Fruit fly (Drosophila melanogaster) whole organism, embryonic: Measurements from ENCODE around the gene CG7054.

ENCODE experiments used
- Atf6 ChIP-seq: fragments of 200-800 bp; sonication (Bioruptor generic); IDR thresholded peaks from 2 replicates; pipeline ENCODE4 v1.3.6; 2022; ENCODE audit warnings: missing biosample characterization, missing genetic modification characterization
- B-H1 ChIP-seq: fragments of 200-800 bp; sonication (Bioruptor generic); IDR thresholded peaks from 3 replicates; pipeline ENCODE4 v1.3.6; 2022; ENCODE audit warnings: missing biosample characterization, missing genetic modification characterization
- CG10209 ChIP-seq: fragments of 200-800 bp; sonication (Bioruptor generic); optimal IDR thresholded peaks from 3 replicates; lab custom pipeline; 2017; ENCODE audit warnings: missing biosample characterization, mild to moderate bottlenecking, missing genetic modification characterization, missing genetic modification reagents
- CG10431 ChIP-seq: fragments of 200-800 bp; sonication (Bioruptor generic); optimal IDR thresholded peaks from 3 replicates; lab custom pipeline; 2018; ENCODE audit warnings: missing biosample characterization, mild to moderate bottlenecking, missing genetic modification characterization
- CG10979 ChIP-seq: fragments of 200-800 bp; sonication (Bioruptor generic); optimal IDR thresholded peaks from 2 replicates; lab custom pipeline; 2018; ENCODE audit warnings: missing biosample characterization, mild to moderate bottlenecking, missing genetic modification characterization, moderate library complexity
- CG11247 ChIP-seq: fragments of 200-800 bp; sonication (Bioruptor generic); IDR thresholded peaks from 2 replicates; pipeline ENCODE4 v1.3.6; 2022; ENCODE audit warnings: missing biosample characterization, missing genetic modification characterization
- CG11504 ChIP-seq: fragments of 200-800 bp; sonication (Bioruptor generic); optimal IDR thresholded peaks from 3 replicates; lab custom pipeline; 2019; ENCODE audit warnings: missing biosample characterization, mild to moderate bottlenecking, missing genetic modification characterization, moderate library complexity
- CG11560 ChIP-seq: fragments of 200-800 bp; sonication (Bioruptor generic); IDR thresholded peaks from 3 replicates; pipeline ENCODE4 v1.3.6; 2022; ENCODE audit warnings: missing biosample characterization, missing genetic modification characterization
- CG11696 ChIP-seq: fragments of 200-800 bp; sonication (Bioruptor generic); IDR thresholded peaks from 2 replicates; pipeline ENCODE4 v1.3.6; 2022; ENCODE audit warnings: missing biosample characterization, missing genetic modification characterization
- CG15479 ChIP-seq: fragments of 200-800 bp; sonication (Bioruptor generic); optimal IDR thresholded peaks from 3 replicates; lab custom pipeline; 2019; ENCODE audit warnings: missing biosample characterization, mild to moderate bottlenecking, missing genetic modification characterization, moderate library complexity
- CG16863 ChIP-seq: fragments of 200-800 bp; sonication (Bioruptor generic); optimal IDR thresholded peaks from 3 replicates; lab custom pipeline; 2016; ENCODE audit warnings: missing biosample characterization, missing genetic modification characterization
- CG17328 ChIP-seq: fragments of 200-800 bp; sonication (Bioruptor generic); IDR thresholded peaks from 2 replicates; pipeline ENCODE4 v1.3.6; 2022; ENCODE audit warnings: missing biosample characterization, missing genetic modification characterization
- CG17359 ChIP-seq: fragments of 200-800 bp; sonication (Bioruptor generic); optimal IDR thresholded peaks from 3 replicates; lab custom pipeline; 2018; ENCODE audit warnings: missing biosample characterization, mild to moderate bottlenecking, missing genetic modification characterization, moderate library complexity
- CG17385 ChIP-seq: fragments of 200-800 bp; sonication (Bioruptor generic); optimal IDR thresholded peaks from 3 replicates; lab custom pipeline; 2018; ENCODE audit warnings: missing biosample characterization, mild to moderate bottlenecking, missing genetic modification characterization
- CG17912 ChIP-seq: fragments of 200-800 bp; sonication (Bioruptor generic); optimal IDR thresholded peaks from 2 replicates; lab custom pipeline; 2018; ENCODE audit warnings: missing biosample characterization, mild to moderate bottlenecking, missing genetic modification characterization
- CG2120 ChIP-seq: fragments of 200-800 bp; sonication (Bioruptor generic); optimal IDR thresholded peaks from 3 replicates; lab custom pipeline; 2016; ENCODE audit warnings: missing biosample characterization, missing genetic modification characterization
- CG2199 ChIP-seq: fragments of 200-800 bp; sonication (Bioruptor generic); IDR thresholded peaks from 3 replicates; pipeline ENCODE4 v1.3.6; 2022; ENCODE audit warnings: missing biosample characterization, missing genetic modification characterization
- CG2678 ChIP-seq: fragments of 200-800 bp; sonication (Bioruptor generic); optimal IDR thresholded peaks from 3 replicates; lab custom pipeline; 2019; ENCODE audit warnings: missing biosample characterization, mild to moderate bottlenecking, missing genetic modification characterization, moderate library complexity
- CG2889 ChIP-seq: fragments of 200-800 bp; sonication (Bioruptor generic); IDR thresholded peaks from 3 replicates; pipeline ENCODE4 v1.3.6; 2022; ENCODE audit warnings: missing biosample characterization, missing genetic modification characterization
- CG3995 ChIP-seq: fragments of 200-800 bp; sonication (Bioruptor generic); optimal IDR thresholded peaks from 3 replicates; lab custom pipeline; 2016; ENCODE audit warnings: missing biosample characterization, missing genetic modification characterization
- CG43689 ChIP-seq: fragments of 200-800 bp; sonication (Bioruptor generic); IDR thresholded peaks from 2 replicates; pipeline ENCODE4 v1.3.6; 2022; ENCODE audit warnings: missing biosample characterization, missing genetic modification characterization
- CG4404 ChIP-seq: fragments of 200-800 bp; sonication (Bioruptor generic); IDR thresholded peaks from 2 replicates; pipeline ENCODE4 v1.3.6; 2022; ENCODE audit warnings: missing biosample characterization, missing genetic modification characterization
- CG4820 ChIP-seq: fragments of 200-800 bp; sonication (Bioruptor generic); optimal IDR thresholded peaks from 3 replicates; lab custom pipeline; 2016; ENCODE audit warnings: missing biosample characterization, missing genetic modification characterization
- CG8089 ChIP-seq: fragments of 200-800 bp; sonication (Bioruptor generic); optimal IDR thresholded peaks from 3 replicates; lab custom pipeline; 2016; ENCODE audit warnings: missing biosample characterization, missing genetic modification characterization
- CG9727 ChIP-seq: fragments of 200-800 bp; sonication (Bioruptor generic); optimal IDR thresholded peaks from 3 replicates; lab custom pipeline; 2017; ENCODE audit warnings: missing biosample characterization, mild to moderate bottlenecking, missing genetic modification characterization
- CTCF ChIP-seq: fragments of 200-800 bp; sonication (Bioruptor generic); optimal IDR thresholded peaks from 2 replicates; lab custom pipeline; 2017; ENCODE audit warnings: missing biosample characterization, mild to moderate bottlenecking, missing genetic modification characterization, moderate library complexity
- Chrac-16 ChIP-seq: fragments of 200-800 bp; sonication (Bioruptor generic); optimal IDR thresholded peaks from 3 replicates; lab custom pipeline; 2016; ENCODE audit warnings: missing biosample characterization, missing genetic modification characterization
- Dbx ChIP-seq: fragments of 200-800 bp; sonication (Bioruptor generic); IDR thresholded peaks from 3 replicates; pipeline ENCODE4 v1.3.6; 2022; ENCODE audit warnings: missing biosample characterization, missing genetic modification characterization
- Dek ChIP-seq: fragments of 200-800 bp; sonication (Bioruptor generic); optimal IDR thresholded peaks from 3 replicates; lab custom pipeline; 2019; ENCODE audit warnings: missing biosample characterization, mild to moderate bottlenecking, missing genetic modification characterization, moderate library complexity
- Dip2 ChIP-seq: fragments of 200-800 bp; sonication (Bioruptor generic); IDR thresholded peaks from 2 replicates; pipeline ENCODE4 v1.3.6; 2022; ENCODE audit warnings: missing biosample characterization, missing genetic modification characterization
- Gsc ChIP-seq: fragments of 200-800 bp; sonication (Bioruptor generic); IDR thresholded peaks from 2 replicates; pipeline ENCODE4 v1.3.6; 2022; ENCODE audit warnings: missing biosample characterization, missing genetic modification characterization
- Gug ChIP-seq: fragments of 200-800 bp; sonication (Bioruptor generic); IDR thresholded peaks from 4 replicates; pipeline ENCODE4 v1.3.6; 2022; ENCODE audit warnings: missing biosample characterization, missing genetic modification characterization
- H15 ChIP-seq: fragments of 200-800 bp; sonication (Bioruptor generic); IDR thresholded peaks from 3 replicates; pipeline ENCODE4 v1.3.6; 2022; ENCODE audit warnings: missing biosample characterization, missing genetic modification characterization
- Hr51 ChIP-seq, 2 experiments: fragments of 200-800 bp; sonication (Bioruptor generic); optimal IDR thresholded peaks; 2 replicates in 1 of 2; 3 replicates in 1 of 2; lab custom pipeline; 2016 to 2018; ENCODE audit warnings: missing biosample characterization in 2 of 2, missing genetic modification characterization in 2 of 2, mild to moderate bottlenecking in 1 of 2, moderate library complexity in 1 of 2
- Med ChIP-seq: fragments of 200-800 bp; sonication (Bioruptor generic); peaks from one replicate; lab custom pipeline; 2016; ENCODE audit warnings: missing biosample characterization, missing genetic modification characterization, mild to moderate bottlenecking, inconsistent platforms, moderate library complexity
- Meics ChIP-seq: fragments of 200-800 bp; sonication (Bioruptor generic); optimal IDR thresholded peaks from 2 replicates; lab custom pipeline; 2017; ENCODE audit warnings: missing biosample characterization, mild to moderate bottlenecking, missing genetic modification characterization
- Xrp1 ChIP-seq: fragments of 200-800 bp; sonication (Bioruptor generic); IDR thresholded peaks from 2 replicates; pipeline ENCODE4 v1.3.6; 2022; ENCODE audit warnings: missing biosample characterization, missing genetic modification characterization
- al ChIP-seq: fragments of 200-800 bp; sonication (Bioruptor generic); IDR thresholded peaks from 2 replicates; pipeline ENCODE4 v1.3.6; 2022; ENCODE audit warnings: missing biosample characterization, missing genetic modification characterization
- cad ChIP-seq: fragments of >200 bp; optimal IDR thresholded peaks from 2 replicates; lab custom pipeline; 2017; ENCODE audit warnings: missing biosample characterization, missing genetic modification characterization
- ci ChIP-seq: fragments of 200-800 bp; sonication (Bioruptor generic); IDR thresholded peaks from 3 replicates; pipeline ENCODE4 v1.3.6; 2022; ENCODE audit warnings: missing biosample characterization, missing genetic modification characterization
- ftz-f1 ChIP-seq: fragments of 200-800 bp; sonication (Bioruptor generic); optimal IDR thresholded peaks from 2 replicates; lab custom pipeline; 2016; ENCODE audit warnings: missing biosample characterization, missing genetic modification characterization
- fu2 ChIP-seq: fragments of 200-800 bp; sonication (Bioruptor generic); optimal IDR thresholded peaks from 2 replicates; lab custom pipeline; 2016; ENCODE audit warnings: missing biosample characterization, missing genetic modification characterization
- jigr1 ChIP-seq: fragments of 200-800 bp; sonication (Bioruptor generic); IDR thresholded peaks from 3 replicates; pipeline ENCODE4 v1.3.6; 2022; ENCODE audit warnings: missing biosample characterization, missing genetic modification characterization
- ken ChIP-seq: fragments of 200-800 bp; sonication (Bioruptor generic); IDR thresholded peaks from 3 replicates; pipeline ENCODE4 v1.3.6; 2022; ENCODE audit warnings: missing biosample characterization, missing genetic modification characterization
- lmd ChIP-seq: fragments of 200-800 bp; sonication (Bioruptor generic); IDR thresholded peaks from 2 replicates; pipeline ENCODE4 v1.3.6; 2022; ENCODE audit warnings: missing biosample characterization, missing genetic modification characterization
- pzg ChIP-seq: fragments of 200-800 bp; sonication (Bioruptor generic); optimal IDR thresholded peaks from 3 replicates; lab custom pipeline; 2018; ENCODE audit warnings: missing biosample characterization, mild to moderate bottlenecking, missing genetic modification characterization, moderate library complexity
- repo ChIP-seq: fragments of 200-800 bp; sonication (Bioruptor generic); optimal IDR thresholded peaks from 2 replicates; lab custom pipeline; 2016; ENCODE audit warnings: missing biosample characterization, missing genetic modification characterization
- row ChIP-seq: fragments of 200-800 bp; sonication (Bioruptor generic); IDR thresholded peaks from 3 replicates; pipeline ENCODE4 v1.3.6; 2022; ENCODE audit warnings: missing biosample characterization, missing genetic modification characterization
- run ChIP-seq: fragments of 200-800 bp; sonication (Bioruptor generic); optimal IDR thresholded peaks from 3 replicates; lab custom pipeline; 2018; ENCODE audit warnings: missing biosample characterization, mild to moderate bottlenecking, missing genetic modification characterization
- scrt ChIP-seq: fragments of 200-800 bp; sonication (Bioruptor generic); optimal IDR thresholded peaks from 2 replicates; lab custom pipeline; 2018; ENCODE audit warnings: missing biosample characterization, mild to moderate bottlenecking, missing genetic modification characterization, moderate library complexity
- sna ChIP-seq: fragments of 200-800 bp; sonication (Bioruptor generic); IDR thresholded peaks from 2 replicates; pipeline ENCODE4 v1.3.6; 2022; ENCODE audit warnings: missing biosample characterization, missing genetic modification characterization; ENCODE audit not compliant: partially characterized antibody
- so ChIP-seq: fragments of 200-800 bp; sonication (Bioruptor generic); IDR thresholded peaks from 3 replicates; pipeline ENCODE4 v1.3.6; 2022; ENCODE audit warnings: missing biosample characterization, missing genetic modification characterization
- z ChIP-seq: fragments of 200-800 bp; sonication (Bioruptor generic); IDR thresholded peaks from 3 replicates; pipeline ENCODE4 v1.3.6; 2022; ENCODE audit warnings: missing biosample characterization, missing genetic modification characterization

CG7054 gene

DNA sequence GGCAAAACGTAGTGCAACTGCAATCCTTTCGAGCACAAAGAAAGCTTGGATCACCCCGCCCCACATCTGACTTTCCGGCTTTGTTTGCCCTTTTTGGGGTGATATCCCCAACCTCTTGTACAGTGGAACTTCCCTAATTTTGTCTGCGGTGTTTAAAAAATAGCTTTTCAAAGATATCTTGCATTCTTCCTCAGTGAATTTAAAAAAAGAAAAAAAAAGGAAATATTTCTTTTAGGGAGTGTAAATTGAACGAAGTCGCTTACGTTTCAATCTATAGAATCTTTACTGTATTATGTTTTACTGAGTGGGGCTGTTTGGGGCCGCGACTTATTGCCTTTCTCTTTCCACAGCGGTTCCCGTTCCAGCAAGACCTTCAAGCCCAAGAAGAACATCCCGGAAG lies 43.2 kb upstream of the CG7054 start (continued):
- peak; percentile 62 for TF ChIP-seq Meics (GFP tag; lab: Kevin White, UChicago)
- peak; percentile 73 for TF ChIP-seq CG2678
- no peak for TF ChIP-seq CG2199
- TF ChIP-seq row (GFP tag; lab: Robert Waterston, UW), result peak; percentile 85
- peak; percentile 57 for TF ChIP-seq Dek
- peak; percentile 57; the same call in 1 of the 2 replicates for TF ChIP-seq CG17328 (GFP tag; lab: Robert Waterston, UW)
- peak; percentile 80 for TF ChIP-seq Atf6 (GFP tag; lab: Robert Waterston, UW)
- peak; percentile 60; the same call in 1 of the 3 replicates for TF ChIP-seq so (GFP tag; lab: Robert Waterston, UW)
- TF ChIP-seq CG9727 (GFP tag; lab: Kevin White, UChicago), result peak; percentile 59
- TF ChIP-seq CG4820, result peak; percentile 26
- no peak for TF ChIP-seq run
- peak; percentile 80 for TF ChIP-seq ci (GFP tag; lab: Robert Waterston, UW)
- TF ChIP-seq CG16863 (GFP tag; lab: Kevin White, UChicago), result peak; percentile 47
- no peak for TF ChIP-seq Hr51 (GFP tag; optimal IDR thresholded peaks at IDR 0.05; lab: Kevin White, UChicago)
- no peak for TF ChIP-seq CG3995 (GFP tag; lab: Kevin White, UChicago)
- no peak for TF ChIP-seq jigr1 (GFP tag; lab: Robert Waterston, UW)
- TF ChIP-seq lmd (GFP tag; lab: Robert Waterston, UW), result peak; percentile 84
- no peak for TF ChIP-seq Dip2 (GFP tag; lab: Robert Waterston, UW)
- TF ChIP-seq CG8089 (GFP tag; lab: Kevin White, UChicago), result peak; percentile 38
- peak; percentile 63; the same call in 1 of the 2 replicates for TF ChIP-seq CG11247
- peak; percentile 65; the same call in 2 of the 3 replicates for TF ChIP-seq CG11560
- peak; percentile 75 for TF ChIP-seq Gug (GFP tag; lab: Robert Waterston, UW)
- TF ChIP-seq Dbx (GFP tag; lab: Robert Waterston, UW), result peak; percentile 70; the same call in 2 of the 3 replicates
- peak; percentile 21; the same call in 1 of the 2 replicates for TF ChIP-seq CG4404 (GFP tag; lab: Robert Waterston, UW)
- TF ChIP-seq sna (GFP tag; lab: Robert Waterston, UW), result no peak
- no peak for TF ChIP-seq CG43689
- TF ChIP-seq CG11504 (tag; lab: Kevin White, UChicago), result no peak
- peak; percentile 43; the same call in 1 of the 2 replicates for TF ChIP-seq CG11696 (GFP tag; lab: Robert Waterston, UW)
- TF ChIP-seq CG2889 (GFP tag; lab: Robert Waterston, UW), result peak; percentile 45
- TF ChIP-seq ken (GFP tag; lab: Robert Waterston, UW), result peak; percentile 70; the same call in 2 of the 3 replicates
- TF ChIP-seq pzg (GFP tag; lab: Kevin White, UChicago), result no peak
- TF ChIP-seq Med (GFP tag; lab: Kevin White, UChicago), result peak; percentile 87
- peak; percentile 72; the same call in 2 of the 3 replicates for TF ChIP-seq H15
- no peak for TF ChIP-seq Gsc (GFP tag; lab: Robert Waterston, UW)
- TF ChIP-seq repo (GFP tag; lab: Kevin White, UChicago), result peak; percentile 51
- TF ChIP-seq CG17385, result peak; percentile 64
- TF ChIP-seq Xrp1 (GFP tag; lab: Robert Waterston, UW), result peak; percentile 78
- TF ChIP-seq scrt, result peak; percentile 28
- peak; percentile 47 for TF ChIP-seq B-H1 (GFP tag; lab: Robert Waterston, UW)
- no peak for TF ChIP-seq z (GFP tag; lab: Robert Waterston, UW)
- no peak for TF ChIP-seq cad (GFP tag; lab: Kevin White, UChicago)
- TF ChIP-seq CG15479 (GFP tag; lab: Kevin White, UChicago), result no peak
- no peak for TF ChIP-seq CG17912 (GFP tag; lab: Kevin White, UChicago)
- TF ChIP-seq CTCF (GFP tag; lab: Kevin White, UChicago), result no peak
- TF ChIP-seq fu2 (GFP tag; lab: Kevin White, UChicago), result peak; percentile 18
- TF ChIP-seq CG17359 (tag; lab: Kevin White, UChicago), result peak; percentile 65
- TF ChIP-seq CG10431 (GFP tag; lab: Kevin White, UChicago), result no peak
- no peak for TF ChIP-seq ftz-f1 (GFP tag; lab: Kevin White, UChicago)
- TF ChIP-seq CG10209 (GFP tag; lab: Kevin White, UChicago), result peak; percentile 33
- TF ChIP-seq CG2120, result peak; percentile 81
- TF ChIP-seq CG10979 (tag; lab: Kevin White, UChicago), result peak; percentile 28
- peak; percentile 37 for TF ChIP-seq Chrac-16
- peak; percentile 64 for TF ChIP-seq al
